Worm (Caenorhabditis elegans): ENCODE data around the gene ZK1320.13.

The ZK1320.13 gene

ce11 chrII:9646928-9647838, 33.4 kb upstream of the ZK1320.13 start, which contains the start of gene sqv-8 (continued):
- TF ChIP-seq ceh-100 (GFP tag; IDR thresholded peaks at IDR 0.05) (no peak), madf-6 (GFP tag; IDR thresholded peaks at IDR 0.05) (peak; percentile 97), let-607 (tag; optimal IDR thresholded peaks at IDR 0.05) (peak; percentile 37 to 43), F49E8.2 (tag; optimal IDR thresholded peaks at IDR 0.05; ENCODE audit: insufficient read depth) (peak; percentile 11), B0261.1 (tag; optimal IDR thresholded peaks at IDR 0.05) (no peak), bed-2 (GFP tag; IDR thresholded peaks at IDR 0.05) (no peak), mes-4 (tag; optimal IDR thresholded peaks at IDR 0.05) (no peak), hsf-1 (GFP tag; IDR thresholded peaks at IDR 0.05) (no peak), xnd-1 (tag; optimal IDR thresholded peaks at IDR 0.05) (peak; percentile 94), ztf-22 (GFP tag; optimal IDR thresholded peaks at IDR 0.05) (no peak), gei-17 (GFP tag; optimal IDR thresholded peaks at IDR 0.05) (no peak), unc-130 (GFP tag; optimal IDR thresholded peaks at IDR 0.05) (no peak), die-1 (tag; optimal IDR thresholded peaks at IDR 0.05) (no peak), F52B5.7 (tag; optimal IDR thresholded peaks at IDR 0.05) (no peak), F23B12.7 (tag; optimal IDR thresholded peaks at IDR 0.05; ENCODE audit: insufficient read depth) (peak; percentile 12), hrde-1 (tag; optimal IDR thresholded peaks at IDR 0.05; ENCODE audit: borderline replicate concordance) (no peak), dpl-1 (GFP tag; optimal IDR thresholded peaks at IDR 0.05) (no peak), attf-5 (GFP tag; optimal IDR thresholded peaks at IDR 0.05) (peak; percentile 20), nhr-120 (GFP tag; IDR thresholded peaks at IDR 0.05) (no peak), T26A5.8 (tag; optimal IDR thresholded peaks at IDR 0.05) (no peak), snpc-1.3 (tag; optimal IDR thresholded peaks at IDR 0.05; ENCODE audit: insufficient read depth) (peak; percentile 70), lin-35 (GFP tag; optimal IDR thresholded peaks at IDR 0.05) (no peak), repo-1 (tag; optimal IDR thresholded peaks at IDR 0.05) (no peak), lin-54 (GFP tag; optimal IDR thresholded peaks at IDR 0.05) (peak; percentile 80), D2030.7 (GFP tag; IDR thresholded peaks at IDR 0.05) (peak; percentile 62; the same call in 1 of the 2 replicates), lsl-1 (GFP tag; optimal IDR thresholded peaks at IDR 0.05) (peak; percentile 96), madf-10 (tag; optimal IDR thresholded peaks at IDR 0.05) (no peak), unc-62 (GFP tag; optimal IDR thresholded peaks at IDR 0.05) (peak; percentile 28)

- 0 out of 2 replicates have a peak, but pooled peaks have one; percentile 18 for TF ChIP-seq hmg-1.2 (GFP tag; IDR thresholded peaks at IDR 0.05)
- no peak for TF ChIP-seq F49E8.2 (tag; optimal IDR thresholded peaks at IDR 0.05; ENCODE audit: insufficient read depth)
- no peak for TF ChIP-seq madf-8 (GFP tag; conservative IDR thresholded peaks at IDR 0.05)
- TF ChIP-seq nhr-27 (tag; optimal IDR thresholded peaks at IDR 0.05), result no peak
- TF ChIP-seq ama-1 (optimal IDR thresholded peaks at IDR 0.05), result peak; percentile 21
- no peak for TF ChIP-seq ama-1 (GFP tag; optimal IDR thresholded peaks at IDR 0.05)
- TF ChIP-seq lin-54 (GFP tag; optimal IDR thresholded peaks at IDR 0.05), result no peak
- TF ChIP-seq let-607 (tag; optimal IDR thresholded peaks at IDR 0.05), result no peak
- TF ChIP-seq madf-6 (GFP tag; IDR thresholded peaks at IDR 0.05), result peak; percentile 39; the same call in 1 of the 2 replicates
- no peak for TF ChIP-seq mel-28 (tag; optimal IDR thresholded peaks at IDR 0.05; ENCODE audit: borderline replicate concordance)
These were observed 31.4 kb upstream of the ZK1320.13 start, which contains the start of gene ZK1307.9 for ce11 chrII:9649191-9649590. Gene ZK1307.9, plus strand, starts transcription at chrII:9649491.

- TF ChIP-seq Y67H2A.10 (GFP tag; conservative IDR thresholded peaks at IDR 0.05) (no peak), cebp-1 (GFP tag; IDR thresholded peaks at IDR 0.05) (no peak), cebp-1 (tag; optimal IDR thresholded peaks at IDR 0.05) (no peak), lin-26 (GFP tag; IDR thresholded peaks at IDR 0.05) (no peak), Y56A3A.18 (GFP tag; IDR thresholded peaks at IDR 0.05) (no peak), bed-1 (GFP tag; IDR thresholded peaks at IDR 0.05) (no peak), tbp1 (GFP tag; optimal IDR thresholded peaks at IDR 0.05) (no peak), hlh-26 (GFP tag; conservative IDR thresholded peaks at IDR 0.05) (no peak), hlh-12 (tag; optimal IDR thresholded peaks at IDR 0.05) (no peak), F55B11.4 (tag; optimal IDR thresholded peaks at IDR 0.05; ENCODE audit: borderline replicate concordance, insufficient read depth) (no peak), mel-28 (tag; optimal IDR thresholded peaks at IDR 0.05; ENCODE audit: borderline replicate concordance) (no peak), nfyb-1 (GFP tag; IDR thresholded peaks at IDR 0.05) (no peak)
These were observed 28.9 kb upstream of the ZK1320.13 start, which contains the start of gene ZK1307.4 for ce11 chrII:9651700-9652099. Gene ZK1307.4, minus strand, starts transcription at chrII:9651800.
